Worm (Caenorhabditis elegans) whole organism, mixed stage, embryonic: Measurements from ENCODE around the gene nas-38.

Source experiments
- M03D4.4 ChIP-seq: sonication (generic microtip); optimal IDR thresholded peaks from 2 replicates; lab custom pipeline; 2017; ENCODE audit warnings: mild to moderate bottlenecking, missing genetic modification characterization, missing compliant biosample characterization
- bed-3 ChIP-seq: fragments of 200-800 bp; sonication (Bioruptor generic); optimal IDR thresholded peaks from 3 replicates; lab custom pipeline; 2018; ENCODE audit warnings: mild to moderate bottlenecking, missing genetic modification characterization, moderate library complexity, missing compliant biosample characterization
- blmp-1 ChIP-seq: fragments of 150-350 bp; optimal IDR thresholded peaks from 2 replicates; lab custom pipeline; 2014; ENCODE audit warnings: missing biosample characterization, missing genetic modification characterization
- ceh-39 ChIP-seq: fragments of 150-350 bp; optimal IDR thresholded peaks from 2 replicates; lab custom pipeline; 2014; ENCODE audit warnings: missing biosample characterization, missing genetic modification characterization
- ceh-43 ChIP-seq: fragments of 200-800 bp; sonication (Bioruptor generic); optimal IDR thresholded peaks from 2 replicates; lab custom pipeline; 2018; ENCODE audit warnings: mild to moderate bottlenecking, missing genetic modification characterization, moderate library complexity, missing compliant biosample characterization
- ceh-83 ChIP-seq: fragments of 200-800 bp; sonication (Bioruptor generic); optimal IDR thresholded peaks from 2 replicates; lab custom pipeline; 2018; ENCODE audit warnings: mild to moderate bottlenecking, missing genetic modification characterization, missing compliant biosample characterization
- ces-1 ChIP-seq: fragments of 150-350 bp; optimal IDR thresholded peaks from 2 replicates; lab custom pipeline; 2014; ENCODE audit warnings: missing biosample characterization, missing genetic modification reagents, missing genetic modification characterization
- cnd-1 ChIP-seq: fragments of 200-800 bp; sonication (Bioruptor generic); optimal IDR thresholded peaks from 2 replicates; lab custom pipeline; 2018; ENCODE audit warnings: mild to moderate bottlenecking, missing genetic modification characterization, missing compliant biosample characterization
- drap-1 ChIP-seq: fragments of 200-800 bp; sonication (Bioruptor generic); optimal IDR thresholded peaks from 3 replicates; lab custom pipeline; 2018; ENCODE audit warnings: mild to moderate bottlenecking, missing genetic modification characterization, missing compliant biosample characterization
- elt-1 ChIP-seq: sonication (generic microtip); optimal IDR thresholded peaks from 2 replicates; lab custom pipeline; 2017; ENCODE audit warnings: missing genetic modification characterization, mild to moderate bottlenecking, missing compliant biosample characterization, antibody characterized with exemption, moderate library complexity, borderline replicate concordance; ENCODE audit not compliant: insufficient read depth
- elt-3 ChIP-seq: fragments of 150-350 bp; optimal IDR thresholded peaks from 2 replicates; lab custom pipeline; 2014; ENCODE audit warnings: missing biosample characterization, missing genetic modification characterization
- ham-2 ChIP-seq: fragments of 200-800 bp; sonication (Bioruptor generic); optimal IDR thresholded peaks from 2 replicates; lab custom pipeline; 2018; ENCODE audit warnings: mild to moderate bottlenecking, missing genetic modification characterization, missing compliant biosample characterization
- hlh-1 ChIP-seq: fragments of 150-350 bp; optimal IDR thresholded peaks from 2 replicates; lab custom pipeline; 2014; ENCODE audit warnings: missing biosample characterization, missing genetic modification reagents, missing genetic modification characterization
- lin-13 ChIP-seq: fragments of 150-350 bp; optimal IDR thresholded peaks from 2 replicates; lab custom pipeline; 2014; ENCODE audit warnings: missing biosample characterization, missing genetic modification characterization
- lin-32 ChIP-seq: fragments of 200-800 bp; sonication (Bioruptor generic); optimal IDR thresholded peaks from 2 replicates; lab custom pipeline; 2018; ENCODE audit warnings: mild to moderate bottlenecking, missing genetic modification characterization, missing compliant biosample characterization
- lsy-2 ChIP-seq: fragments of 150-350 bp; optimal IDR thresholded peaks from 2 replicates; lab custom pipeline; 2014; ENCODE audit warnings: missing biosample characterization, missing genetic modification characterization
- mab-5 ChIP-seq: fragments of 150-350 bp; optimal IDR thresholded peaks from 2 replicates; lab custom pipeline; 2014; ENCODE audit warnings: missing biosample characterization, missing genetic modification characterization
- mep-1 ChIP-seq: fragments of 150-350 bp; optimal IDR thresholded peaks from 2 replicates; lab custom pipeline; 2017; ENCODE audit warnings: missing biosample characterization, missing genetic modification reagents, missing genetic modification characterization, inconsistent platforms
- mls-2 ChIP-seq: sonication (generic microtip); optimal IDR thresholded peaks from 2 replicates; lab custom pipeline; 2016; ENCODE audit warnings: mild to moderate bottlenecking, missing genetic modification characterization, moderate library complexity, missing compliant biosample characterization
- nhr-12 ChIP-seq: fragments of 150-350 bp; optimal IDR thresholded peaks from 2 replicates; lab custom pipeline; 2014; ENCODE audit warnings: missing biosample characterization, missing genetic modification characterization
- nhr-2 ChIP-seq: fragments of 150-350 bp; optimal IDR thresholded peaks from 2 replicates; lab custom pipeline; 2014; ENCODE audit warnings: missing biosample characterization, missing genetic modification characterization
- nhr-237 ChIP-seq: fragments of 150-350 bp; optimal IDR thresholded peaks from 2 replicates; lab custom pipeline; 2014; ENCODE audit warnings: missing biosample characterization, missing genetic modification characterization
- nhr-28 ChIP-seq: fragments of 150-350 bp; optimal IDR thresholded peaks from 2 replicates; lab custom pipeline; 2014; ENCODE audit warnings: missing biosample characterization, missing genetic modification characterization
- nhr-76 ChIP-seq: sonication (generic microtip); optimal IDR thresholded peaks from 2 replicates; lab custom pipeline; 2017; ENCODE audit warnings: missing biosample characterization, missing genetic modification characterization
- pha-4 ChIP-seq: fragments of 150-350 bp; optimal IDR thresholded peaks from 2 replicates; lab custom pipeline; 2018; ENCODE audit warnings: missing biosample characterization, missing genetic modification reagents, missing genetic modification characterization
- sem-2 ChIP-seq: fragments of 200-800 bp; sonication (Bioruptor generic); optimal IDR thresholded peaks from 2 replicates; lab custom pipeline; 2018; ENCODE audit warnings: mild to moderate bottlenecking, missing genetic modification characterization, missing compliant biosample characterization
- snpc-4 ChIP-seq: fragments of 150-350 bp; optimal IDR thresholded peaks from 2 replicates; lab custom pipeline; 2014; ENCODE audit warnings: missing biosample characterization, missing genetic modification characterization
- sptf-1 ChIP-seq: sonication (generic microtip); optimal IDR thresholded peaks from 2 replicates; lab custom pipeline; 2017; ENCODE audit warnings: mild to moderate bottlenecking, missing genetic modification characterization, moderate library complexity, missing compliant biosample characterization
- tbx-8 ChIP-seq: fragments of 200-800 bp; sonication (Bioruptor generic); optimal IDR thresholded peaks from 2 replicates; lab custom pipeline; 2018; ENCODE audit warnings: mild to moderate bottlenecking, missing genetic modification characterization, moderate library complexity, missing compliant biosample characterization
- unc-120 ChIP-seq: sonication (generic microtip); optimal IDR thresholded peaks from 2 replicates; lab custom pipeline; 2017; ENCODE audit warnings: missing genetic modification characterization, missing compliant biosample characterization; ENCODE audit not compliant: poor library complexity, severe bottlenecking
- unc-39 ChIP-seq: fragments of 150-350 bp; optimal IDR thresholded peaks from 2 replicates; lab custom pipeline; 2014; ENCODE audit warnings: missing biosample characterization, missing genetic modification characterization
- unc-62 ChIP-seq: fragments of 150-350 bp; optimal IDR thresholded peaks from 2 replicates; lab custom pipeline; 2014; ENCODE audit warnings: missing biosample characterization, missing genetic modification reagents, missing genetic modification characterization
- zip-8 ChIP-seq: fragments of 150-350 bp; optimal IDR thresholded peaks from 2 replicates; lab custom pipeline; 2014; ENCODE audit warnings: missing biosample characterization, missing genetic modification characterization
- ztf-11 ChIP-seq: fragments of 150-350 bp; optimal IDR thresholded peaks from 2 replicates; lab custom pipeline; 2014; ENCODE audit warnings: missing biosample characterization, missing genetic modification characterization

The nas-38 gene

ce11 chrX:575084-575483 lies 17.1 kb downstream of the nas-38 start:
- TF ChIP-seq elt-1 (tag; lab: Kevin White, UChicago) (no peak), lsy-2 (no peak), nhr-2 (tag; lab: Kevin White, UChicago) (no peak), tbx-8 (GFP tag; lab: Kevin White, UChicago) (no peak)

ce11 chrX:581754-582153 lies 23.8 kb downstream of the nas-38 start:
- no peak for TF ChIP-seq ceh-43 (GFP tag; lab: Kevin White, UChicago)
- no peak for TF ChIP-seq sem-2 (GFP tag; lab: Kevin White, UChicago)
- TF ChIP-seq cnd-1 = no peak
- TF ChIP-seq bed-3 (GFP tag; lab: Kevin White, UChicago) = no peak
- TF ChIP-seq nhr-12 = no peak
- no peak for TF ChIP-seq elt-1 (tag; lab: Kevin White, UChicago)
- TF ChIP-seq unc-120 (tag; lab: Kevin White, UChicago) = no peak
- TF ChIP-seq pha-4 (tag; lab: Kevin White, UChicago) = no peak
- TF ChIP-seq hlh-1 (tag; lab: Kevin White, UChicago) = no peak
- no peak for TF ChIP-seq nhr-28 (tag; lab: Kevin White, UChicago)

- TF ChIP-seq sptf-1 (tag; lab: Kevin White, UChicago) = no peak
- peak; percentile 65 for TF ChIP-seq elt-1 (tag; lab: Kevin White, UChicago)
- TF ChIP-seq ces-1 (GFP tag; lab: Kevin White, UChicago) = no peak
- no peak for TF ChIP-seq sem-2 (GFP tag; lab: Kevin White, UChicago)
- no peak for TF ChIP-seq M03D4.4 (tag; lab: Kevin White, UChicago)
- no peak for TF ChIP-seq drap-1 (GFP tag; lab: Kevin White, UChicago)
Observed at ce11 chrX:585598-586217, 27.8 kb downstream of the nas-38 start.

ce11 chrX:587798-588197 lies 29.8 kb downstream of the nas-38 start, which contains the start of gene mrp-1:
mrp-1 (minus strand) TSS chrX:587898.
- TF ChIP-seq sptf-1 (tag; lab: Kevin White, UChicago) (no peak), nhr-2 (tag; lab: Kevin White, UChicago) (no peak), hlh-1 (tag; lab: Kevin White, UChicago) (no peak), tbx-8 (GFP tag; lab: Kevin White, UChicago) (no peak), ztf-11 (no peak)

ce11 chrX:591056-591455 lies 33.1 kb downstream of the nas-38 start:
- TF ChIP-seq ham-2 = no peak
- no peak for TF ChIP-seq nhr-28 (tag; lab: Kevin White, UChicago)
- no peak for TF ChIP-seq M03D4.4 (tag; lab: Kevin White, UChicago)
- TF ChIP-seq lin-13 = no peak
- no peak for TF ChIP-seq unc-120 (tag; lab: Kevin White, UChicago)
- no peak for TF ChIP-seq mep-1 (tag; lab: Kevin White, UChicago)
- TF ChIP-seq blmp-1 (tag; lab: Kevin White, UChicago) = no peak
- no peak for TF ChIP-seq ceh-83
- no peak for TF ChIP-seq pha-4 (tag; lab: Kevin White, UChicago)
- no peak for TF ChIP-seq snpc-4 (tag; lab: Kevin White, UChicago)
- TF ChIP-seq tbx-8 (GFP tag; lab: Kevin White, UChicago) = no peak
- no peak for TF ChIP-seq elt-3
- TF ChIP-seq hlh-1 (tag; lab: Kevin White, UChicago) = no peak
- TF ChIP-seq elt-1 (tag; lab: Kevin White, UChicago) = no peak
- no peak for TF ChIP-seq ceh-39 (tag; lab: Kevin White, UChicago)
- no peak for TF ChIP-seq unc-62 (GFP tag; lab: Kevin White, UChicago)
- no peak for TF ChIP-seq ceh-43 (GFP tag; lab: Kevin White, UChicago)
- TF ChIP-seq nhr-237 (tag; lab: Kevin White, UChicago) = no peak

ce11 chrX:593245-593733 lies 35.3 kb downstream of the nas-38 start:
- TF ChIP-seq pha-4 (tag; lab: Kevin White, UChicago) (peak; percentile 85), zip-8 (no peak), sptf-1 (tag; lab: Kevin White, UChicago) (peak; percentile 76), ceh-39 (tag; lab: Kevin White, UChicago) (no peak), blmp-1 (tag; lab: Kevin White, UChicago) (no peak), bed-3 (GFP tag; lab: Kevin White, UChicago) (no peak), unc-39 (tag; lab: Kevin White, UChicago) (no peak), sem-2 (GFP tag; lab: Kevin White, UChicago) (peak; percentile 2), ceh-83 (no peak), cnd-1 (peak; percentile 89), unc-120 (tag; lab: Kevin White, UChicago) (peak; percentile 96), hlh-1 (tag; lab: Kevin White, UChicago) (peak; percentile 79), mls-2 (tag; lab: Kevin White, UChicago) (peak; percentile 71), elt-3 (no peak), M03D4.4 (tag; lab: Kevin White, UChicago) (peak; percentile 58), mab-5 (tag; lab: Kevin White, UChicago) (no peak), lin-13 (peak; percentile 81), ham-2 (peak; percentile 83), snpc-4 (tag; lab: Kevin White, UChicago) (no peak), elt-1 (tag; lab: Kevin White, UChicago) (peak; percentile 63), drap-1 (GFP tag; lab: Kevin White, UChicago) (peak; percentile 59), lin-32 (GFP tag; lab: Kevin White, UChicago) (no peak), nhr-76 (tag; lab: Kevin White, UChicago) (no peak), ces-1 (GFP tag; lab: Kevin White, UChicago) (peak; percentile 54), tbx-8 (GFP tag; lab: Kevin White, UChicago) (peak; percentile 17)
